Worm (Caenorhabditis elegans) whole organism, L4 larva: ENCODE data around the gene Y37H2A.10.

Experiments used
- dpl-1 ChIP-seq: fragments of 150-350 bp; optimal IDR thresholded peaks from 2 replicates; lab custom pipeline; 2014; ENCODE audit warnings: missing biosample characterization, missing genetic modification reagents, missing genetic modification characterization
- dve-1 ChIP-seq: sonication (generic microtip); optimal IDR thresholded peaks from 2 replicates; lab custom pipeline; 2017; ENCODE audit warnings: antibody characterized with exemption, mild to moderate bottlenecking, missing genetic modification characterization, missing compliant biosample characterization; ENCODE audit not compliant: insufficient read depth
- fkh-10 ChIP-seq: fragments of 150-350 bp; optimal IDR thresholded peaks from 2 replicates; lab custom pipeline; 2014; ENCODE audit warnings: missing biosample characterization, missing genetic modification reagents, missing genetic modification characterization
- lim-7 ChIP-seq: fragments of 200-800 bp; sonication (Bioruptor generic); IDR thresholded peaks from 2 replicates; pipeline ENCODE4 v1.3.6; 2022; ENCODE audit warnings: missing genetic modification characterization, missing compliant biosample characterization
- mep-1 ChIP-seq: fragments of 150-350 bp; sonication (generic microtip); optimal IDR thresholded peaks from 3 replicates; lab custom pipeline; 2014; ENCODE audit warnings: missing biosample characterization, missing genetic modification characterization
- mes-2 ChIP-seq: sonication (generic microtip); optimal IDR thresholded peaks from 2 replicates; lab custom pipeline; 2016; ENCODE audit warnings: missing genotype, mild to moderate bottlenecking, missing genetic modification characterization, missing compliant biosample characterization; ENCODE audit not compliant: poor library complexity, severe bottlenecking
- nhr-10 ChIP-seq: fragments of 150-350 bp; optimal IDR thresholded peaks from 2 replicates; lab custom pipeline; 2014; ENCODE audit warnings: missing biosample characterization, missing genetic modification characterization
- zag-1 ChIP-seq: fragments of 150-350 bp; optimal IDR thresholded peaks from 2 replicates; lab custom pipeline; 2014; ENCODE audit warnings: missing biosample characterization, missing genetic modification characterization

DNA sequence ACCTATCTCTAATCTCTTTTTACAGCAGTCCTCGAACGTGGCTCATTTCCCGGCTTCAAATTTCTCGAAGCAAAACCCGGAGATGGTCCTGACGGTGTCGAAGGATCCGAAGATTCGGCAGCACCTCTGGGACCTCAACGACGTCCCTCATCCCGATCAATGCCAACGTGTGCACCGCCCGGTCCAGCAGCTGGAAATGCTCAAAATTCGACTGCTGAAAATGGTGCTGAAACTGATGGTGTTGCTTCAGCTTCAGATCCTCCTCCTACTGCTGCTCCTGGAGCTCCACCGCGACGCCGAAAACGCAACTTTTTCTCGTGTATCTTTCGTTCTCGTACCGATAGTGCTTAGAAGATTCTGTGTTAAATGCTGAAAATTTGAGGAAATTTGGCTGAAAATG, 32.7 kb upstream of the Y37H2A.10 start:
- TF ChIP-seq mep-1 (tag; lab: Kevin White, UChicago) = no peak
- TF ChIP-seq fkh-10 (GFP tag; lab: Kevin White, UChicago) = no peak
- TF ChIP-seq zag-1 (tag; lab: Kevin White, UChicago) = no peak
- no peak for TF ChIP-seq dve-1 (tag; lab: Kevin White, UChicago)
- no peak for TF ChIP-seq nhr-10 (tag; lab: Kevin White, UChicago)
- TF ChIP-seq lim-7 (GFP tag; lab: Robert Waterston, UW) = no peak
- TF ChIP-seq mes-2 (tag; lab: Kevin White, UChicago) = no peak
- no peak for TF ChIP-seq dpl-1 (GFP tag; lab: Kevin White, UChicago)
